Worm (Caenorhabditis elegans): Measurements from ENCODE around the gene C11D2.7.

C11D2.7 gene

DNA sequence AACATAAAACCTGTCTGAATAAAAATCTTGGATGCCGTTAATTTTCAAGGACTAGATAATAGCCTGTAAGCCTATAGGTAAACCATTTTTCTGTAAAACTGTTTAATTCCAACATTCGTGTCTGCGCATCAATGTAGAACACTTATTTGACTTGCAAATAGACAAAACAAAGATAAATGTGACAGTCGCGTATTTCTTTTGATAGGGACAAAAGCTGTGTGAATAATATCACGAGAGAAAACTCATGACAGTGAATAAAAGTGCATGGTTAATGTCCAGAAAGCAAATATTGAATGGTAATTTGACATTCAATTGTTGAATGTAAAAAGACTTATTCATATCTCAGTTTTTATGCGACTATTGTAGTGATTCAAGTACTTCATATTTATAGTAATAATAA, 3.7 kb downstream of the C11D2.7 start, which contains the start of gene C11D2.3:
Gene C11D2.3 (plus strand): TSS at position 301 of the 400 bp plus-strand sequence.
- TF ChIP-seq ceh-90 (tag; optimal IDR thresholded peaks at IDR 0.05), result no peak
- no peak for TF ChIP-seq nhr-20 (tag; optimal IDR thresholded peaks at IDR 0.05)
- TF ChIP-seq pag-3 (tag; optimal IDR thresholded peaks at IDR 0.05; ENCODE audit: borderline replicate concordance, insufficient read depth), result no peak
- no peak for TF ChIP-seq C04F5.9 (tag; optimal IDR thresholded peaks at IDR 0.05)
- no peak for TF ChIP-seq lir-3 (tag; optimal IDR thresholded peaks at IDR 0.05; ENCODE audit: poor library complexity)
- no peak for TF ChIP-seq pqm-1 (tag; optimal IDR thresholded peaks at IDR 0.05)
- TF ChIP-seq Y116A8C.19 (tag; optimal IDR thresholded peaks at IDR 0.05; ENCODE audit: borderline replicate concordance), result no peak
- TF ChIP-seq skn-1 (tag; optimal IDR thresholded peaks at IDR 0.05), result no peak
- TF ChIP-seq nhr-76 (tag; optimal IDR thresholded peaks at IDR 0.05), result no peak
- no peak for TF ChIP-seq fkh-10 (GFP tag; optimal IDR thresholded peaks at IDR 0.05)
- no peak for TF ChIP-seq grh-1 (GFP tag; IDR thresholded peaks at IDR 0.05)
- TF ChIP-seq ztf-4 (tag; optimal IDR thresholded peaks at IDR 0.05), result no peak
- TF ChIP-seq ama-1 (optimal IDR thresholded peaks at IDR 0.05), result no peak
- no peak for TF ChIP-seq elt-2 (tag; optimal IDR thresholded peaks at IDR 0.05)
- TF ChIP-seq dsc-1 (tag; optimal IDR thresholded peaks at IDR 0.05), result no peak
- TF ChIP-seq rnt-1 (tag; optimal IDR thresholded peaks at IDR 0.05), result no peak
- TF ChIP-seq dpl-1 (GFP tag; optimal IDR thresholded peaks at IDR 0.05), result no peak
- TF ChIP-seq mef-2 (tag; optimal IDR thresholded peaks at IDR 0.05), result no peak
- TF ChIP-seq nhr-19 (GFP tag; conservative IDR thresholded peaks at IDR 0.05), result no peak
- TF ChIP-seq vab-15 (tag; optimal IDR thresholded peaks at IDR 0.05), result no peak

DNA sequence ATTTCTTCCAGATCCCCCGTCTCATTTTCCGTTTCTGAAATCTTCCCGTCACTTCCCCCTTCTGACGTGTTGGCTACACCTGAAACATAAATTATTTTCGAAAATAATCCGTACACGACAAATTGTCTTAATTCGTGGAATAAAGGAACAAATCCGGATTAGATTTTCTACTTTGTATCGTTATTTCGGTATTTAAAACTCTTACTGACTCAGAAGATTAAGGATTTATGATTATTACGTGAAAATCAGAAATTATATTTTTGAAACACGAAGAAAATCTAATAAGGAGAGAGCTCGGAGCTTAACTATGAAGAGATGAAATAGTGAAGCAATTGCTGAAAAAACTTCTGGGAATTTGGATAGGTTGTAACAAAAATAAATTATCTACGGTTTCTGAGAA, 5.8 kb downstream of the C11D2.7 start:
- TF ChIP-seq nhr-20 (tag; optimal IDR thresholded peaks at IDR 0.05) (no peak), egl-27 (tag; optimal IDR thresholded peaks at IDR 0.05) (no peak), nhr-237 (tag; optimal IDR thresholded peaks at IDR 0.05) (no peak), pax-3 (tag; optimal IDR thresholded peaks at IDR 0.05) (peak; percentile 33), lir-3 (tag; optimal IDR thresholded peaks at IDR 0.05; ENCODE audit: poor library complexity) (no peak), fos-1 (tag; optimal IDR thresholded peaks at IDR 0.05) (no peak), ceh-8 (GFP tag; optimal IDR thresholded peaks at IDR 0.05) (no peak), dsc-1 (tag; optimal IDR thresholded peaks at IDR 0.05) (peak; percentile 93), sptf-1 (tag; optimal IDR thresholded peaks at IDR 0.05) (no peak), fkh-8 (tag; optimal IDR thresholded peaks at IDR 0.05) (peak; percentile 49)

- no peak for TF ChIP-seq pag-3 (tag; optimal IDR thresholded peaks at IDR 0.05; ENCODE audit: borderline replicate concordance, insufficient read depth)
- no peak for TF ChIP-seq zag-1 (tag; optimal IDR thresholded peaks at IDR 0.05)
- TF ChIP-seq xbp-1 (tag; optimal IDR thresholded peaks at IDR 0.05), result no peak
- TF ChIP-seq unc-86 (tag; optimal IDR thresholded peaks at IDR 0.05), result no peak
- no peak for TF ChIP-seq ceh-88 (GFP tag; IDR thresholded peaks at IDR 0.05)
- no peak for TF ChIP-seq sox-4 (tag; optimal IDR thresholded peaks at IDR 0.05)
- TF ChIP-seq nhr-12 (tag; optimal IDR thresholded peaks at IDR 0.05), result no peak
- no peak for TF ChIP-seq ces-1 (GFP tag; optimal IDR thresholded peaks at IDR 0.05)
- TF ChIP-seq unc-98 (GFP tag; IDR thresholded peaks at IDR 0.05), result no peak
- no peak for TF ChIP-seq ceh-8 (GFP tag; optimal IDR thresholded peaks at IDR 0.05)
- no peak for TF ChIP-seq snpc-4 (tag; optimal IDR thresholded peaks at IDR 0.05)
- TF ChIP-seq nhr-19 (GFP tag; conservative IDR thresholded peaks at IDR 0.05), result no peak
- TF ChIP-seq mdl-1 (tag; optimal IDR thresholded peaks at IDR 0.05), result no peak
- no peak for TF ChIP-seq ceh-63 (GFP tag; optimal IDR thresholded peaks at IDR 0.05)
- no peak for TF ChIP-seq ceh-90 (tag; optimal IDR thresholded peaks at IDR 0.05)
- TF ChIP-seq tbx-2 (tag; optimal IDR thresholded peaks at IDR 0.05), result no peak
- TF ChIP-seq pqm-1 (tag; optimal IDR thresholded peaks at IDR 0.05), result no peak
- no peak for TF ChIP-seq lin-14 (GFP tag; optimal IDR thresholded peaks at IDR 0.05)
- no peak for TF ChIP-seq egl-13 (tag; optimal IDR thresholded peaks at IDR 0.05)
These were observed 9.2 kb downstream of the C11D2.7 start for ce11 chrIV:6145984-6146383.

All from whole organism, L1 larva.